Worm (Caenorhabditis elegans) whole organism, L4 larva: ENCODE results near the gene F49F1.14.

Experiments used
- F26F4.8 ChIP-seq: fragments of 200-800 bp; sonication (Bioruptor generic); conservative IDR thresholded peaks from 2 replicates; pipeline ENCODE4 v1.3.6; 2022; ENCODE audit warnings: missing genetic modification characterization, missing compliant biosample characterization
- F37D6.2 ChIP-seq: sonication (generic microtip); optimal IDR thresholded peaks from 2 replicates; lab custom pipeline; 2016; ENCODE audit warnings: mild to moderate bottlenecking, missing genetic modification characterization, missing compliant biosample characterization
- F44E2.7 ChIP-seq: fragments of 200-800 bp; sonication (Bioruptor generic); IDR thresholded peaks from 2 replicates; pipeline ENCODE4 v2.1.2; 2022; ENCODE audit warnings: missing genetic modification characterization, missing compliant biosample characterization
- Y5F2A.4 ChIP-seq: fragments of 200-800 bp; sonication (Bioruptor generic); optimal IDR thresholded peaks from 2 replicates; lab custom pipeline; 2018; ENCODE audit warnings: mild to moderate bottlenecking, missing genetic modification characterization, missing compliant biosample characterization
- arid-1 ChIP-seq: fragments of 200-800 bp; sonication (Bioruptor generic); conservative IDR thresholded peaks from 2 replicates; pipeline ENCODE4 v1.3.6; 2022; ENCODE audit warnings: missing genetic modification reagents, missing genetic modification characterization, missing compliant biosample characterization
- ceh-20 ChIP-seq: fragments of 200-800 bp; sonication (Bioruptor generic); IDR thresholded peaks from 2 replicates; pipeline ENCODE4 v1.3.6; 2022; ENCODE audit warnings: missing genetic modification reagents, missing genetic modification characterization, missing compliant biosample characterization
- daf-16 ChIP-seq, 3 experiments: sonication (generic microtip); optimal IDR thresholded peaks; 2 replicates each; lab custom pipeline; 2016 to 2017; ENCODE audit warnings: missing genetic modification characterization in 3 of 3, missing genetic modification reagents in 3 of 3, mild to moderate bottlenecking in 2 of 3, missing compliant biosample characterization in 2 of 3, missing biosample characterization in 1 of 3, moderate library complexity in 1 of 3
- dmd-6 ChIP-seq: fragments of 200-800 bp; sonication (Bioruptor generic); IDR thresholded peaks from 2 replicates; pipeline ENCODE4 v1.3.6; 2022; ENCODE audit warnings: missing genetic modification reagents, missing genetic modification characterization, missing compliant biosample characterization
- duxl-1 ChIP-seq: sonication (generic microtip); optimal IDR thresholded peaks from 2 replicates; lab custom pipeline; 2016; ENCODE audit warnings: mild to moderate bottlenecking, missing genetic modification characterization, moderate library complexity, missing compliant biosample characterization; ENCODE audit not compliant: poor library complexity
- fkh-10 ChIP-seq: fragments of 150-350 bp; optimal IDR thresholded peaks from 2 replicates; lab custom pipeline; 2014; ENCODE audit warnings: missing biosample characterization, missing genetic modification reagents, missing genetic modification characterization
- hlh-11 ChIP-seq: fragments of 200-800 bp; sonication (Bioruptor generic); optimal IDR thresholded peaks from 2 replicates; lab custom pipeline; 2018; ENCODE audit warnings: mild to moderate bottlenecking, missing genetic modification characterization, missing compliant biosample characterization
- hlh-30 ChIP-seq: sonication (generic microtip); optimal IDR thresholded peaks from 2 replicates; lab custom pipeline; 2017; ENCODE audit warnings: antibody characterized with exemption, mild to moderate bottlenecking, missing genetic modification characterization, missing compliant biosample characterization; ENCODE audit not compliant: insufficient read depth
- madf-9 ChIP-seq: fragments of 200-800 bp; sonication (Bioruptor generic); conservative IDR thresholded peaks from 2 replicates; pipeline ENCODE4 v1.3.6; 2022; ENCODE audit warnings: missing genetic modification reagents, missing genetic modification characterization, missing compliant biosample characterization
- mdt-29 ChIP-seq: fragments of 200-800 bp; sonication (Bioruptor generic); IDR thresholded peaks from 2 replicates; pipeline ENCODE4 v1.3.6; 2022; ENCODE audit warnings: missing genetic modification reagents, missing genetic modification characterization, missing compliant biosample characterization
- mxl-3 ChIP-seq: fragments of 200-800 bp; sonication (Bioruptor generic); optimal IDR thresholded peaks from 2 replicates; lab custom pipeline; 2018; ENCODE audit warnings: mild to moderate bottlenecking, missing genetic modification characterization, missing compliant biosample characterization
- nhr-11 ChIP-seq: fragments of 150-350 bp; optimal IDR thresholded peaks from 2 replicates; lab custom pipeline; 2014; ENCODE audit warnings: missing biosample characterization, missing genetic modification characterization
- nhr-25 ChIP-seq: sonication (generic microtip); optimal IDR thresholded peaks from 2 replicates; lab custom pipeline; 2017; ENCODE audit warnings: missing genetic modification characterization, mild to moderate bottlenecking, missing compliant biosample characterization, antibody characterized with exemption, moderate library complexity, borderline replicate concordance; ENCODE audit not compliant: insufficient read depth
- nhr-28 ChIP-seq: fragments of 150-350 bp; optimal IDR thresholded peaks from 2 replicates; lab custom pipeline; 2014; ENCODE audit warnings: missing biosample characterization, missing genetic modification characterization
- nhr-6 ChIP-seq: fragments of 150-350 bp; optimal IDR thresholded peaks from 2 replicates; lab custom pipeline; 2014; ENCODE audit warnings: missing biosample characterization, missing genetic modification characterization
- nhr-77 ChIP-seq: fragments of 150-350 bp; optimal IDR thresholded peaks from 2 replicates; lab custom pipeline; 2014; ENCODE audit warnings: missing biosample characterization, missing genetic modification characterization
- pqm-1 ChIP-seq: sonication (generic microtip); optimal IDR thresholded peaks from 2 replicates; lab custom pipeline; 2017; ENCODE audit warnings: missing biosample characterization, missing genetic modification characterization
- skn-1 ChIP-seq: fragments of 150-350 bp; optimal IDR thresholded peaks from 2 replicates; lab custom pipeline; 2014; ENCODE audit warnings: missing biosample characterization, missing genetic modification characterization
- spr-1 ChIP-seq: sonication (generic microtip); optimal IDR thresholded peaks from 2 replicates; lab custom pipeline; 2016; ENCODE audit warnings: mild to moderate bottlenecking, missing genetic modification characterization, missing compliant biosample characterization
- unc-62 ChIP-seq, 3 experiments: fragments of 150-350 bp in 1 of 3; sonication (generic microtip); optimal IDR thresholded peaks in 2 of 3; peaks in 1 of 3; 1 replicate in 1 of 3; 2 replicates in 2 of 3; lab custom pipeline; 2014 to 2017; ENCODE audit warnings: missing biosample characterization in 3 of 3, missing genetic modification characterization in 3 of 3, missing genetic modification reagents in 3 of 3, missing genotype in 1 of 3
- zip-11 ChIP-seq: fragments of 200-800 bp; sonication (Bioruptor generic); IDR thresholded peaks from 2 replicates; pipeline ENCODE4 v1.3.6; 2022; ENCODE audit warnings: missing genetic modification characterization, missing compliant biosample characterization
- ztf-11 ChIP-seq: fragments of 150-350 bp; optimal IDR thresholded peaks from 2 replicates; lab custom pipeline; 2014; ENCODE audit warnings: missing biosample characterization, missing genetic modification characterization
- ztf-7 ChIP-seq: fragments of 150-350 bp; optimal IDR thresholded peaks from 2 replicates; lab custom pipeline; 2014; ENCODE audit warnings: missing biosample characterization, missing genetic modification characterization

Gene F49F1.14

ce11 chrIV:4125657-4126056, 13.4 kb upstream of the F49F1.14 start, which contains the start of gene F49F1.7:
TSS of gene F49F1.7 (minus strand) at chrIV:4125757.
- TF ChIP-seq dmd-6 (GFP tag; lab: Robert Waterston, UW) = peak; percentile 30; the same call in 1 of the 2 replicates

DNA sequence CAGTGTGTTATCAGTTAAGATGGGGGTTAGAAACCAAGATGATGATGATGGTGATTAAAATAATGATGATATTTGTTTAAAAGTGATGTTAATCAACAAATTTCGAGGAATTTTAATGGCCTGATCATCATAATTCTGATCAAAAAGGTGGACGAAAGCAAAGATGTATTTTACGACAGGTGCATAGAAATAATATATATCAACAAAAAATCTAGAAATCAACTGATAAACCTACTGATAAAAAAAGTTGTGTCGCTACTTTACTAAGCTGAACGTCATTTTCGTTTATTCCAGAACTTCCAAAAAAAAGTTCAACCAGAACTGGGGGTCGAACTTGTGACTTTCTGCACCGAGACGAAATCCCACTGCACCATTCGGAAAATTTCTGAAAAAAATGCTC, 10.8 kb upstream of the F49F1.14 start, which contains the start of gene mul-1:
Gene mul-1, minus strand, starts transcription at position 84 of the 400 bp plus-strand sequence.
- TF ChIP-seq nhr-77 (tag; lab: Kevin White, UChicago) = no peak
- TF ChIP-seq Y5F2A.4 (GFP tag; lab: Kevin White, UChicago) = no peak
- TF ChIP-seq daf-16 (GFP tag; optimal IDR thresholded peaks at IDR 0.05; lab: Kevin White, UChicago) = no peak
- TF ChIP-seq daf-16 (tag; optimal IDR thresholded peaks at IDR 0.05; lab: Kevin White, UChicago) = peak; percentile 42
- TF ChIP-seq zip-11 (GFP tag; lab: Robert Waterston, UW) = no peak
- TF ChIP-seq F44E2.7 = no peak
- no peak for TF ChIP-seq ztf-7 (tag; lab: Kevin White, UChicago)
- TF ChIP-seq unc-62 (GFP tag; optimal IDR thresholded peaks at IDR 0.05 in 1 of 2; lab: Kevin White, UChicago) = peak in 1 of 2 experiments; percentile 8
- no peak for TF ChIP-seq unc-62 (tag; optimal IDR thresholded peaks at IDR 0.05; lab: Kevin White, UChicago)
- no peak for TF ChIP-seq F37D6.2 (tag; lab: Kevin White, UChicago)
- peak; percentile 59 for TF ChIP-seq dmd-6 (GFP tag; lab: Robert Waterston, UW)
- no peak for TF ChIP-seq hlh-30 (tag; lab: Kevin White, UChicago)
- TF ChIP-seq skn-1 (tag; lab: Kevin White, UChicago) = no peak
- TF ChIP-seq F26F4.8 = no peak

ce11 chrIV:4121055-4121454, 8.8 kb upstream of the F49F1.14 start:
- no peak for TF ChIP-seq duxl-1
- peak; percentile 43 for TF ChIP-seq pqm-1 (tag; lab: Kevin White, UChicago)
- TF ChIP-seq hlh-11 = peak; percentile 28
- no peak for TF ChIP-seq nhr-28 (tag; lab: Kevin White, UChicago)
- TF ChIP-seq dmd-6 (GFP tag; lab: Robert Waterston, UW) = peak; percentile 23; the same call in 1 of the 2 replicates

DNA sequence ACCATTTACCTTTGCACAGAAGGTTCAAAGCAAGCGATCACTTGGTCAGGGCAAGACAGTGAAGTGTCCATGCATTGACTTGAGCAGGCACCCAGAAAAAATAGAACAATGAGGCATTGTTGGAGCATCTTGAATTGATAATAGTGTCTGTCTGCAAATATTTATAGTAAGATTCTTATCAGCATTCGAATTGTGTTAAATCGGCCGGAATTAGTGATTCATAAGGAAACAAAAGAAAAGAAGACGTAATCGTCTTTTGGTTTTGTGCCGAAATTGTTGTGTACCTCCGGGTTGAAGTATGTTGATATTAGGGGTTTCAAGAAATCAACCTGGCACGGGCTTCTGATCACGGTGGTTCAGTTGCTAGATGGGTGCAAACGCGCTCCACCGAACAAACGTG, 8.0 kb upstream of the F49F1.14 start, which contains the start of gene F49F1.5:
Gene F49F1.5, minus strand, starts transcription at position 153 of the 400 bp plus-strand sequence.
- TF ChIP-seq ztf-11 (tag; lab: Kevin White, UChicago) (no peak), ceh-20 (GFP tag; lab: Robert Waterston, UW) (no peak), nhr-25 (tag; lab: Kevin White, UChicago) (no peak), fkh-10 (GFP tag; lab: Kevin White, UChicago) (no peak), Y5F2A.4 (GFP tag; lab: Kevin White, UChicago) (no peak), mdt-29 (no peak), nhr-6 (tag; lab: Kevin White, UChicago) (no peak), arid-1 (no peak), nhr-11 (tag; lab: Kevin White, UChicago) (no peak), duxl-1 (no peak)

DNA sequence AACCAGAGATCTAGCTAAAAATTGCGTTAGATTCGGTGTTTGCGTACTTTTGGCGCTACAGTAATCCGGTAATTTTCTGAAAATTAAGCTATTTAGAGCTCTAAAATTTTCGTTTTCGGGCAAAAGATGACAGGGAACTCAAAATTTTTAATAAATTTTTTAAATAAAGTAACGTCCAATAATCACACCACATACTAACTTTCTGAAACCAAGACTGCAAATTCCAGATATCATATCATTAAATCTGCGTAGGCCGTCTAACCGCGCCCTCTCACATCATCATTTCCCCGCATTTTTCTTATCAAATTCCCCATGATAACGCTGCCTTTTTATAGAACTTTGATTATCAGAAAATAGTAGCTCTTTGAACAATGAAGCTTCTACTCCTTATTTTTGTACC, 5.1 kb upstream of the F49F1.14 start, which contains the start of gene drd-50:
Gene drd-50, plus strand, starts transcription at position 301 of the 400 bp plus-strand sequence.
- TF ChIP-seq pqm-1 (tag; lab: Kevin White, UChicago) = peak; percentile 42
- no peak for TF ChIP-seq spr-1 (tag; lab: Kevin White, UChicago)

DNA sequence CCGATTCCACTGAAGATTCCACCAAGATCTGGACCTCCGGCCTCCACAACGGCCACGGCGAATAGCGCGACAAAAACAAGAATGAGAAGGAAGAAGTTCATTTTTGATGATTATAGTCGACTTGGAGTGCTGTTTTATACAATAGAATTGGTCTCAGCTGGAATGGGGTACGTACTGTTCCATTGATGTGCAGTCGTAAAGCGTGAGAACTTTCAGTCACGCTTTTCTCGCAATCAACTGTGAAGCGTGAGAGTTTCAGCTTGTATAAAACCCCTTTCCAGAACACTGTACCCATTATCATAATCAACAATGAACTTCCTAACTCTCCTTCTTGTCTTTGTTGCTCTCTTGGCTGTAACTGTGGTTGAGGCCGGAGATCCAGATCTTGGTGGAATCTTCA, 3.3 kb upstream of the F49F1.14 start, which contains the start of the genes F49F1.4 and F49F1.2:
Gene F49F1.4, minus strand, starts transcription at position 101 of the 400 bp plus-strand sequence.
Gene F49F1.2, plus strand, starts transcription at position 310 of the 400 bp plus-strand sequence.
- no peak for TF ChIP-seq mxl-3 (GFP tag; lab: Kevin White, UChicago)
- no peak for TF ChIP-seq madf-9 (GFP tag; lab: Robert Waterston, UW)
- no peak for TF ChIP-seq pqm-1 (tag; lab: Kevin White, UChicago)
